Worm (Caenorhabditis elegans) whole organism, early embryonic: ENCODE data around the gene folt-2.

Experiments used
- B0310.2 ChIP-seq: sonication (generic microtip); optimal IDR thresholded peaks from 2 replicates; lab custom pipeline; 2016; ENCODE audit warnings: mild to moderate bottlenecking, missing genetic modification characterization, missing compliant biosample characterization
- F13C5.2 ChIP-seq: sonication (generic microtip); optimal IDR thresholded peaks from 2 replicates; lab custom pipeline; 2017; ENCODE audit warnings: mild to moderate bottlenecking, missing genetic modification characterization, inconsistent platforms, missing compliant biosample characterization
- aly-1 ChIP-seq: sonication (generic microtip); optimal IDR thresholded peaks from 2 replicates; lab custom pipeline; 2016; ENCODE audit warnings: missing genetic modification characterization, missing compliant biosample characterization
- ama-1 ChIP-seq: fragments of 150-350 bp; optimal IDR thresholded peaks from 2 replicates; lab custom pipeline; 2014
- ceh-13 ChIP-seq: fragments of 200-800 bp; sonication (Bioruptor generic); optimal IDR thresholded peaks from 2 replicates; lab custom pipeline; 2018; ENCODE audit warnings: mild to moderate bottlenecking, missing genetic modification characterization, missing compliant biosample characterization
- ceh-36 ChIP-seq: sonication (generic microtip); optimal IDR thresholded peaks from 2 replicates; lab custom pipeline; 2016; ENCODE audit warnings: missing genetic modification characterization, inconsistent platforms, missing compliant biosample characterization
- ets-7 ChIP-seq: sonication (generic microtip); optimal IDR thresholded peaks from 2 replicates; lab custom pipeline; 2016; ENCODE audit warnings: missing genotype, missing genetic modification characterization, missing compliant biosample characterization
- flt-1 ChIP-seq: fragments of 200-800 bp; sonication (Bioruptor generic); IDR thresholded peaks from 2 replicates; pipeline ENCODE4 v1.3.6; 2022; ENCODE audit warnings: missing genetic modification characterization, missing compliant biosample characterization
- hmbx-1 ChIP-seq: sonication (generic microtip); optimal IDR thresholded peaks from 2 replicates; lab custom pipeline; 2016; ENCODE audit warnings: mild to moderate bottlenecking, missing genetic modification characterization, missing compliant biosample characterization
- hmg-4 ChIP-seq: fragments of 200-800 bp; sonication (Bioruptor generic); optimal IDR thresholded peaks from 2 replicates; lab custom pipeline; 2018; ENCODE audit warnings: mild to moderate bottlenecking, missing genetic modification characterization, missing compliant biosample characterization
- hnd-1 ChIP-seq: sonication (generic microtip); optimal IDR thresholded peaks from 2 replicates; lab custom pipeline; 2016; ENCODE audit warnings: missing genetic modification characterization, missing compliant biosample characterization
- pes-1 ChIP-seq: fragments of 200-800 bp; sonication (Bioruptor generic); IDR thresholded peaks from 2 replicates; pipeline ENCODE4 v1.3.6; 2022; ENCODE audit warnings: missing genetic modification reagents, missing genetic modification characterization, missing compliant biosample characterization
- scrt-1 ChIP-seq: fragments of 200-800 bp; sonication (Bioruptor generic); IDR thresholded peaks from 2 replicates; pipeline ENCODE4 v1.3.6; 2022; ENCODE audit warnings: missing genetic modification characterization, missing compliant biosample characterization
- sea-1 ChIP-seq: fragments of 200-800 bp; sonication (Bioruptor generic); conservative IDR thresholded peaks from 2 replicates; pipeline ENCODE4 v1.3.6; 2022; ENCODE audit warnings: missing genetic modification characterization, missing compliant biosample characterization
- tbx-11 ChIP-seq: fragments of 200-800 bp; sonication (Bioruptor generic); IDR thresholded peaks from 2 replicates; pipeline ENCODE4 v1.3.6; 2022; ENCODE audit warnings: missing genetic modification characterization, missing compliant biosample characterization
- tbx-37 ChIP-seq: fragments of 200-800 bp; sonication (Bioruptor generic); conservative IDR thresholded peaks from 2 replicates; pipeline ENCODE4 v1.3.6; 2022; ENCODE audit warnings: missing genetic modification reagents, missing genetic modification characterization, missing compliant biosample characterization
- tra-4 ChIP-seq: sonication (generic microtip); optimal IDR thresholded peaks from 2 replicates; lab custom pipeline; 2017; ENCODE audit warnings: missing genetic modification characterization, missing compliant biosample characterization

folt-2 gene

DNA sequence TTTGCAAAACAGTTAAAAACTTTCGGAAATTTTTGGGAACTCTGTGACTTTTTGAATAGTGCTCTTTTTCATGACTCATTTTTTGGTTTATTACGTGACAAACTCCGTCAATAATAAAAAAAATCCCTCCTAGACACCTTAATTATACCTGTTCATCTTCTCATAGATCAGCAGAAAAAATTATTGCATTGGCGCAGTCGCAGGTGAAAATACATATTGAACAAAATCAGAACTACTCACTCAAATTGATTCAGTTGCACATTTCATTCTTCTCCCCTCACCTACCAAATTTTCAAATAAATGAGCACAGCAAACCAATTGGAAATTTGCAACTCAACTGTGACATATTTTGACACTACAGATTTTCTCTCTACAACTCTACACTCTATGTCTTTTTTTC lies 17.6 kb upstream of the folt-2 start, which contains the start of gene srh-127:
TSS of gene srh-127 (plus strand) at position 301 of the 400 bp plus-strand sequence.
- TF ChIP-seq tra-4 (tag; lab: Kevin White, UChicago) (no peak), aly-1 (tag; lab: Kevin White, UChicago) (no peak), tbx-11 (GFP tag; lab: Robert Waterston, UW) (no peak), hnd-1 (tag; lab: Kevin White, UChicago) (no peak), hmbx-1 (no peak), scrt-1 (no peak), hmg-4 (GFP tag; lab: Kevin White, UChicago) (no peak), tbx-37 (GFP tag; lab: Robert Waterston, UW) (no peak), ets-7 (tag; lab: Kevin White, UChicago) (no peak), ama-1 (no peak), ceh-13 (GFP tag; lab: Kevin White, UChicago) (no peak), flt-1 (GFP tag; lab: Robert Waterston, UW) (no peak), pes-1 (GFP tag; lab: Robert Waterston, UW) (no peak), B0310.2 (tag; lab: Kevin White, UChicago) (no peak), sea-1 (no peak)

DNA sequence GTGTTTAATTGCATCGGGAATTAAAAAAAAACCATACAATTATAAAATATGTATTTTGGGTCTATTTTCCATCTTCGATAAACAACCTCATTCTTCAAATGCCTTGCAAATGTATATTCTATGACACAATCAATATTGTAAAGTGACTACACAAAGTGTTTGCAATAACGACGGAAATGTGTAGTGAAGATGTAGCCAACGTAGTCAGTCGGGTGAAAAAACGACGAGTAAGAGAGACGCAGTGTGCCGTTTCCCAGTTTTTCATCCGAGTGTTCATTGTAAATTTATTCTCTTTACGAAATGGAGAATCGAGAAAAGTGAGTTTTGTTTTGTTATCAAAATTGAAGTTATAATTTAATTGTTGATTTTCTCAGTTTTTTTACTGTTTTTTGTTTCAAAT lies 16.5 kb upstream of the folt-2 start, which contains the start of gene F37B4.15:
TSS of gene F37B4.15 (plus strand) at position 301 of the 400 bp plus-strand sequence.
- no peak for TF ChIP-seq hnd-1 (tag; lab: Kevin White, UChicago)
- no peak for TF ChIP-seq ama-1
- TF ChIP-seq pes-1 (GFP tag; lab: Robert Waterston, UW), result no peak
- no peak for TF ChIP-seq hmbx-1
- TF ChIP-seq B0310.2 (tag; lab: Kevin White, UChicago), result no peak
- TF ChIP-seq ceh-13 (GFP tag; lab: Kevin White, UChicago), result no peak
- no peak for TF ChIP-seq ets-7 (tag; lab: Kevin White, UChicago)
- TF ChIP-seq scrt-1, result no peak
- no peak for TF ChIP-seq aly-1 (tag; lab: Kevin White, UChicago)
- no peak for TF ChIP-seq F13C5.2 (tag; lab: Kevin White, UChicago)
- no peak for TF ChIP-seq tbx-11 (GFP tag; lab: Robert Waterston, UW)

DNA sequence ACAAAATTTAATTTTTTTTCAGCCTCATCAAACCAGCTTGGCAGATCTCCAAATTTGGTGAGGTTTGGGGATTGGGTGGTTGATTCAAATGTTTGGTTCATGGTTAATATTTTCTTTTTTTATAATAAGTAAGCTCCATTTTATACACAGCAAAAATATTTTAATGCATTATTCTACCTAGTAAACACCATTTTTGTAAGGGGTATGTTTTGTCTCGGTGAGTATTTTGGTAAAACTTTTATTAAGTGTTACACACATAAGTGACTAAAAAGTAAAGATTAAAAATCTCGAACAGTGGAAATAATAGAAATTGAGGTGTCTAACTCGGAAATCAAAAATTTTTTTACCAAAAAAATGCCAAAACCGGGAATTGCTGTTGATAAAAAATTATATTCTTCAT lies 13.3 kb upstream of the folt-2 start, which contains the start of gene srw-4:
TSS of gene srw-4 (minus strand) at position 101 of the 400 bp plus-strand sequence.
- TF ChIP-seq pes-1 (GFP tag; lab: Robert Waterston, UW) (no peak), tbx-11 (GFP tag; lab: Robert Waterston, UW) (no peak), F13C5.2 (tag; lab: Kevin White, UChicago) (no peak), tra-4 (tag; lab: Kevin White, UChicago) (no peak), flt-1 (GFP tag; lab: Robert Waterston, UW) (no peak), scrt-1 (no peak), hmg-4 (GFP tag; lab: Kevin White, UChicago) (no peak), hnd-1 (tag; lab: Kevin White, UChicago) (no peak), ceh-36 (tag; lab: Kevin White, UChicago) (no peak), aly-1 (tag; lab: Kevin White, UChicago) (no peak), hmbx-1 (no peak), tbx-37 (GFP tag; lab: Robert Waterston, UW) (no peak), ama-1 (no peak), ets-7 (tag; lab: Kevin White, UChicago) (no peak), ceh-13 (GFP tag; lab: Kevin White, UChicago) (no peak), sea-1 (no peak), B0310.2 (tag; lab: Kevin White, UChicago) (no peak)

DNA sequence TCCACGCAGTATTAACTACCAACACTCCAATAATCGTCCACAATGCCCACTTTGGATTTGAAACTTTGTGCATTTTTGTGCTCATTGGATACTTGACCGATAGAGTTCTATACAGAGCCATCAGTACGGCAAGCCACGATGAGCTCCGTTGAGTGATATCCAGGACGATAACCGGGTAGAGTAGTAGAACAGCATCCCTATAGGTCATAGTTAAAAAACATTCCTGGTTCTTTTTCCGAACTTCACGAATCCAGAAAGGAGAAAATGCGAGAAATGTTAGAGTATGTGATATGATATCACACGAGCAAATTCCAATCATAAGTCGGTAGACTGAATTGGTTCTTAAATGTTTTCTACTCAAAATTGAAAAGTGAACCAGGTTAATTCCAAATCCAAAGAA lies 12.9 kb upstream of the folt-2 start:
- TF ChIP-seq aly-1 (tag; lab: Kevin White, UChicago) (no peak), tra-4 (tag; lab: Kevin White, UChicago) (no peak), sea-1 (no peak), ceh-13 (GFP tag; lab: Kevin White, UChicago) (no peak), tbx-37 (GFP tag; lab: Robert Waterston, UW) (no peak), hmg-4 (GFP tag; lab: Kevin White, UChicago) (no peak), pes-1 (GFP tag; lab: Robert Waterston, UW) (no peak), ama-1 (no peak)

DNA sequence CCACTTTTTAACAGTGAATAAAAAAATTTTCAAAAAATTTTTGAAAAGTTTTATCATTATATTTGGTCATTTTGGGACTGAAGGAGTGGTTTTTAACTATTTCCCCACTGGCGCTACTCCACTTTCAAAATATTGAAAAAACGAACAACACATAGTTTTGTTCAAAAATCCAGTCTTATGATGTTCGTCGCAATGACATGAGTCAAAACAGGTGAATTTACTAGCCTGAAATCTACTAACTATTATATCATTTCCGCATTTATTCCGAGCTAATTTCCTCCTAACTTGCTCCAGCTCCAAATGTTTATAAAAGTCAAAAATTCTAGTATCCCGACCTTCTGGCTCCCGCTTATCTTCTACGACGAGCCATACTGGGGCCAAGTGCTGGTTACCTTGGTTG lies 9.0 kb upstream of the folt-2 start, which contains the start of gene sre-24:
TSS of gene sre-24 (plus strand) at position 301 of the 400 bp plus-strand sequence.
- TF ChIP-seq B0310.2 (tag; lab: Kevin White, UChicago) (no peak), tbx-11 (GFP tag; lab: Robert Waterston, UW) (no peak), tra-4 (tag; lab: Kevin White, UChicago) (no peak), F13C5.2 (tag; lab: Kevin White, UChicago) (no peak), sea-1 (no peak), ama-1 (no peak)

DNA sequence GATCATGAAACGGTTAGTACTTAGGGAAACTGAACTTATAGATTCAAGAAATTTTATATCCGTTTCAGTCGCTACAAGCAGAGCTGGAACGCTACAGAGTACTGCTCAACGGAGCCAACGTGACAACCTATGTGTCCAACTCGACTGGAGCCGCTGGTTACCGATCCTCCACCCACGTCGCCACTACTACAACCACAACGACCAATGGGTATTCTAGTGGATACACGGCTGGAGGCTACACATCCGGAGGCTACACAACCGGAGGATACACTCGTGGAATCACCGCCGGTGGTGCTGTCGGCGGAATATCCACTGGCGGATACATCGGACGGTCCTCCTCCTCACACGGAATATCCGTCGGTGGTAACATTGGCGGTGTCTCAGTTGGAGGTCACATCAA lies 7.7 kb upstream of the folt-2 start:
- TF ChIP-seq B0310.2 (tag; lab: Kevin White, UChicago), result no peak
- no peak for TF ChIP-seq hmg-4 (GFP tag; lab: Kevin White, UChicago)
- no peak for TF ChIP-seq sea-1
- no peak for TF ChIP-seq pes-1 (GFP tag; lab: Robert Waterston, UW)
- TF ChIP-seq tbx-37 (GFP tag; lab: Robert Waterston, UW), result no peak

DNA sequence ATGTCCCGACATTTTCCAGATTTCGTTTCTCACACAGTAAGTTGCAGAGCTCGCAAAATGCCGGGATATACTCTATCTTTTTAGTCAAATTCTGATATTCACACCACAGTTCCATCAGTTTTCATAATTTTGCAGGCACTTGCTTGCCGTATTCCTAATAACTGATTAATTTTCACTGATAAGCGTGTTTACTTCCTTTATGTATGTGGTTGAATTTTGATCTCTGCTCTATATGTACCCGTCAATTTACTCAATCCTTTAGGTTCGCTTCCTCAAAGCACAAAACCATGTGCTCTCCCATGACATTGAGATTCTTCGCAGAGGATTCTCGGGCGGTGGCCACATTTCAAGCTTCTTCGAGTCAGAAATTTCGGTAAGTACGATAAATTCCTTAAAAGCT lies 6.2 kb upstream of the folt-2 start:
- TF ChIP-seq scrt-1 (no peak), tbx-37 (GFP tag; lab: Robert Waterston, UW) (no peak), ceh-36 (tag; lab: Kevin White, UChicago) (no peak), hmg-4 (GFP tag; lab: Kevin White, UChicago) (no peak), pes-1 (GFP tag; lab: Robert Waterston, UW) (no peak), F13C5.2 (tag; lab: Kevin White, UChicago) (no peak), aly-1 (tag; lab: Kevin White, UChicago) (no peak), hnd-1 (tag; lab: Kevin White, UChicago) (no peak), hmbx-1 (no peak), B0310.2 (tag; lab: Kevin White, UChicago) (no peak), ets-7 (tag; lab: Kevin White, UChicago) (no peak), flt-1 (GFP tag; lab: Robert Waterston, UW) (no peak), sea-1 (no peak), ceh-13 (GFP tag; lab: Kevin White, UChicago) (no peak), tra-4 (tag; lab: Kevin White, UChicago) (no peak)
